Fruit fly (Drosophila melanogaster) whole organism, adult: Measurements from ENCODE around the gene sqh.

Experiments
- CG11617 ChIP-seq: fragments of 200-800 bp; sonication (Bioruptor generic); optimal IDR thresholded peaks from 2 replicates; lab custom pipeline; 2017; ENCODE audit warnings: mild to moderate bottlenecking, missing biosample characterization, missing genetic modification reagents, missing genetic modification characterization
- CG12768 ChIP-seq: fragments of 200-800 bp; sonication (Bioruptor generic); optimal IDR thresholded peaks from 2 replicates; lab custom pipeline; 2017; ENCODE audit warnings: missing biosample characterization, missing genetic modification characterization, mild to moderate bottlenecking, moderate library complexity, missing genetic modification reagents
- CG14711 ChIP-seq: fragments of 200-800 bp; sonication (Bioruptor generic); optimal IDR thresholded peaks from 2 replicates; lab custom pipeline; 2018; ENCODE audit warnings: missing biosample characterization, mild to moderate bottlenecking, missing genetic modification characterization, moderate library complexity
- CG1620 ChIP-seq: fragments of 200-800 bp; sonication (Bioruptor generic); optimal IDR thresholded peaks from 2 replicates; lab custom pipeline; 2016; ENCODE audit warnings: missing biosample characterization, missing genetic modification characterization
- CG33017 ChIP-seq: fragments of 200-800 bp; sonication (Bioruptor generic); optimal IDR thresholded peaks from 2 replicates; lab custom pipeline; 2018; ENCODE audit warnings: missing biosample characterization, mild to moderate bottlenecking, missing genetic modification characterization, moderate library complexity
- CG5204 ChIP-seq: fragments of 200-800 bp; sonication (Bioruptor generic); optimal IDR thresholded peaks from 2 replicates; lab custom pipeline; 2016; ENCODE audit warnings: missing biosample characterization, missing genetic modification characterization
- CG7045 ChIP-seq: fragments of 200-800 bp; sonication (Bioruptor generic); optimal IDR thresholded peaks from 2 replicates; lab custom pipeline; 2017; ENCODE audit warnings: missing biosample characterization, mild to moderate bottlenecking, missing genetic modification characterization
- CG7101 ChIP-seq: fragments of 200-800 bp; sonication (Bioruptor generic); optimal IDR thresholded peaks from 2 replicates; lab custom pipeline; 2018; ENCODE audit warnings: missing biosample characterization, mild to moderate bottlenecking, missing genetic modification characterization, moderate library complexity
- Clk ChIP-seq: fragments of 200-800 bp; sonication (Bioruptor generic); optimal IDR thresholded peaks from 2 replicates; lab custom pipeline; 2017; ENCODE audit warnings: missing biosample characterization, missing genetic modification characterization
- Crg-1 ChIP-seq: fragments of 200-800 bp; sonication (Bioruptor generic); optimal IDR thresholded peaks from 2 replicates; lab custom pipeline; 2016; ENCODE audit warnings: missing biosample characterization, missing genetic modification characterization
- Hr96 ChIP-seq: fragments of 200-800 bp; sonication (Bioruptor generic); optimal IDR thresholded peaks from 2 replicates; lab custom pipeline; 2016; ENCODE audit warnings: missing biosample characterization, missing genetic modification characterization
- Mnt ChIP-seq: fragments of 200-800 bp; sonication (Bioruptor generic); optimal IDR thresholded peaks from 2 replicates; lab custom pipeline; 2016; ENCODE audit warnings: missing biosample characterization, mild to moderate bottlenecking, missing genetic modification characterization
- bab1 ChIP-seq: fragments of 200-800 bp; sonication (Bioruptor generic); optimal IDR thresholded peaks from 3 replicates; lab custom pipeline; 2019; ENCODE audit warnings: missing biosample characterization, mild to moderate bottlenecking, missing genetic modification characterization, moderate library complexity
- cic ChIP-seq: fragments of 200-800 bp; sonication (Bioruptor generic); optimal IDR thresholded peaks from 2 replicates; lab custom pipeline; 2017; ENCODE audit warnings: missing biosample characterization, mild to moderate bottlenecking, missing genetic modification characterization, moderate library complexity
- cnc ChIP-seq, 2 experiments: fragments of >200 bp; optimal IDR thresholded peaks; 2 replicates each; lab custom pipeline; 2017
- kay ChIP-seq: fragments of 200-800 bp; sonication (Bioruptor generic); peaks from one replicate; lab custom pipeline; 2016; ENCODE audit warnings: missing biosample characterization, missing genetic modification characterization, borderline replicate concordance
- ovo ChIP-seq: fragments of 200-800 bp; sonication (Bioruptor generic); optimal IDR thresholded peaks from 2 replicates; lab custom pipeline; 2016; ENCODE audit warnings: missing biosample characterization, missing genetic modification characterization
- pad ChIP-seq: fragments of 200-800 bp; sonication (Bioruptor generic); optimal IDR thresholded peaks from 3 replicates; lab custom pipeline; 2017; ENCODE audit warnings: missing biosample characterization, missing genetic modification characterization, mild to moderate bottlenecking, moderate library complexity, missing genetic modification reagents
- tj ChIP-seq: fragments of 200-800 bp; sonication (Bioruptor generic); optimal IDR thresholded peaks from 3 replicates; lab custom pipeline; 2017; ENCODE audit warnings: missing biosample characterization, mild to moderate bottlenecking, missing genetic modification characterization, moderate library complexity
- toe ChIP-seq: fragments of 200-800 bp; sonication (Bioruptor generic); optimal IDR thresholded peaks from 2 replicates; lab custom pipeline; 2016; ENCODE audit warnings: missing biosample characterization, missing genetic modification characterization

sqh gene

dm6 chrX:6264456-6264855, 39.5 kb upstream of the sqh start:
- peak; percentile 12 for TF ChIP-seq cic (GFP tag; lab: Kevin White, UChicago)
- TF ChIP-seq CG12768 (GFP tag; lab: Kevin White, UChicago): no peak
- TF ChIP-seq CG7045 (GFP tag; lab: Kevin White, UChicago): no peak
- peak; percentile 50 for TF ChIP-seq tj (GFP tag; lab: Kevin White, UChicago)

dm6 chrX:6263614-6264130, 38.7 kb upstream of the sqh start:
- TF ChIP-seq CG5204 (GFP tag; lab: Kevin White, UChicago) (no peak), CG11617 (GFP tag; lab: Kevin White, UChicago) (no peak), ovo (GFP tag; lab: Kevin White, UChicago) (no peak), Crg-1 (GFP tag; lab: Kevin White, UChicago) (no peak), Mnt (GFP tag; lab: Kevin White, UChicago) (no peak), CG33017 (no peak), bab1 (GFP tag; lab: Kevin White, UChicago) (peak; percentile 12)

dm6 chrX:6260900-6261299, 36.0 kb upstream of the sqh start, which contains the start of gene Josd:
Gene Josd, plus strand, starts transcription at chrX:6261169.
- TF ChIP-seq CG5204 (GFP tag; lab: Kevin White, UChicago): no peak
- TF ChIP-seq ovo (GFP tag; lab: Kevin White, UChicago): no peak
- peak; percentile 48 for TF ChIP-seq bab1 (GFP tag; lab: Kevin White, UChicago)
- TF ChIP-seq toe: peak; percentile 16
- no peak for TF ChIP-seq CG33017
- peak; percentile 7 for TF ChIP-seq CG1620 (GFP tag; lab: Kevin White, UChicago)
- TF ChIP-seq CG12768 (GFP tag; lab: Kevin White, UChicago): no peak
- TF ChIP-seq Mnt (GFP tag; lab: Kevin White, UChicago): peak; percentile 24
- TF ChIP-seq CG11617 (GFP tag; lab: Kevin White, UChicago): no peak

- TF ChIP-seq CG11617 (GFP tag; lab: Kevin White, UChicago) (no peak), Crg-1 (GFP tag; lab: Kevin White, UChicago) (no peak), CG5204 (GFP tag; lab: Kevin White, UChicago) (no peak), CG1620 (GFP tag; lab: Kevin White, UChicago) (no peak), toe (no peak), bab1 (GFP tag; lab: Kevin White, UChicago) (no peak), kay (GFP tag; lab: Kevin White, UChicago) (no peak), CG12768 (GFP tag; lab: Kevin White, UChicago) (no peak), cnc (optimal IDR thresholded peaks at IDR 0.05; lab: Kevin White, UChicago) (no peak), Mnt (GFP tag; lab: Kevin White, UChicago) (no peak), CG7101 (tag; lab: Kevin White, UChicago) (no peak), CG14711 (no peak), Hr96 (GFP tag; lab: Kevin White, UChicago) (no peak), CG33017 (no peak), pad (GFP tag; lab: Kevin White, UChicago) (no peak), CG7045 (GFP tag; lab: Kevin White, UChicago) (no peak)
Measured at dm6 chrX:6259696-6260095, 34.8 kb upstream of the sqh start.

- TF ChIP-seq pad (GFP tag; lab: Kevin White, UChicago): peak; percentile 31
- TF ChIP-seq CG5204 (GFP tag; lab: Kevin White, UChicago): no peak
- TF ChIP-seq bab1 (GFP tag; lab: Kevin White, UChicago): peak; percentile 49
- no peak for TF ChIP-seq CG1620 (GFP tag; lab: Kevin White, UChicago)
- peak; percentile 67 for TF ChIP-seq Mnt (GFP tag; lab: Kevin White, UChicago)
- no peak for TF ChIP-seq cic (GFP tag; lab: Kevin White, UChicago)
- TF ChIP-seq CG14711: peak; percentile 85
- TF ChIP-seq Clk (GFP tag; lab: Kevin White, UChicago): no peak
- TF ChIP-seq Crg-1 (GFP tag; lab: Kevin White, UChicago): peak; percentile 27
- peak; percentile 64 for TF ChIP-seq CG11617 (GFP tag; lab: Kevin White, UChicago)
- peak; percentile 47 for TF ChIP-seq tj (GFP tag; lab: Kevin White, UChicago)
- TF ChIP-seq ovo (GFP tag; lab: Kevin White, UChicago): peak; percentile 44
- TF ChIP-seq CG7101 (tag; lab: Kevin White, UChicago): peak; percentile 73
Measured at dm6 chrX:6255414-6255915, 30.5 kb upstream of the sqh start, which contains the start of the genes Rbcn-3A and Spx. Gene Rbcn-3A, minus strand, starts transcription at chrX:6255487. Gene Spx, plus strand, starts transcription at chrX:6255822.

dm6 chrX:6254617-6255349, 29.8 kb upstream of the sqh start:
- TF ChIP-seq CG33017 (no peak), tj (GFP tag; lab: Kevin White, UChicago) (no peak), CG1620 (GFP tag; lab: Kevin White, UChicago) (no peak)
